Worm (Caenorhabditis elegans) whole organism, L1 larva: Measurements from ENCODE around the gene C18D11.7.
"Not testable (repeated sequence)": the region's sequence is repeated elsewhere in the genome, so short reads cannot be mapped to it uniquely, and the experiment has no call there.

Experiments used
- Y116A8C.19 ChIP-seq: sonication (generic microtip); optimal IDR thresholded peaks from 2 replicates; lab custom pipeline; 2016; ENCODE audit warnings: missing compliant biosample characterization, missing genetic modification characterization, borderline replicate concordance
- aly-2 ChIP-seq: fragments of 150-350 bp; optimal IDR thresholded peaks from 2 replicates; lab custom pipeline; 2014; ENCODE audit warnings: missing biosample characterization, missing genetic modification characterization
- ceh-63 ChIP-seq: fragments of 200-800 bp; sonication (Bioruptor generic); optimal IDR thresholded peaks from 2 replicates; lab custom pipeline; 2018; ENCODE audit warnings: mild to moderate bottlenecking, missing genetic modification characterization, missing compliant biosample characterization
- ceh-90 ChIP-seq: sonication (generic microtip); optimal IDR thresholded peaks from 2 replicates; lab custom pipeline; 2016; ENCODE audit warnings: missing genetic modification characterization, missing compliant biosample characterization
- dsc-1 ChIP-seq: sonication (generic microtip); optimal IDR thresholded peaks from 2 replicates; lab custom pipeline; 2016; ENCODE audit warnings: mild to moderate bottlenecking, missing genetic modification characterization, missing compliant biosample characterization
- efl-1 ChIP-seq, 4 experiments: fragments of 150-350 bp; optimal IDR thresholded peaks in 3 of 4; peaks in 1 of 4; 1 replicate in 1 of 4; 2 replicates in 3 of 4; lab custom pipeline; 2014; ENCODE audit warnings: missing biosample characterization in 2 of 4, missing genetic modification characterization in 2 of 4, missing genetic modification reagents in 2 of 4
- efl-3 ChIP-seq: fragments of 200-800 bp; sonication (Bioruptor generic); optimal IDR thresholded peaks from 2 replicates; lab custom pipeline; 2018; ENCODE audit warnings: mild to moderate bottlenecking, missing genetic modification characterization, missing compliant biosample characterization
- fkh-8 ChIP-seq: sonication (generic microtip); optimal IDR thresholded peaks from 2 replicates; lab custom pipeline; 2016; ENCODE audit warnings: mild to moderate bottlenecking, missing genetic modification characterization, missing compliant biosample characterization
- hlh-4 ChIP-seq: sonication (generic microtip); optimal IDR thresholded peaks from 2 replicates; lab custom pipeline; 2016; ENCODE audit warnings: mild to moderate bottlenecking, missing genetic modification characterization, missing compliant biosample characterization
- hpl-2 ChIP-seq: fragments of 150-350 bp; optimal IDR thresholded peaks from 2 replicates; lab custom pipeline; 2014; ENCODE audit warnings: missing biosample characterization, missing genetic modification reagents, missing genetic modification characterization
- isw-1 ChIP-seq: fragments of 200-800 bp; sonication (Bioruptor generic); IDR thresholded peaks from 2 replicates; pipeline ENCODE4 v1.3.6; 2022; ENCODE audit warnings: missing genetic modification characterization, missing compliant biosample characterization
- lin-15B ChIP-seq: fragments of 150-350 bp; sonication (generic microtip); optimal IDR thresholded peaks from 3 replicates; lab custom pipeline; 2014; ENCODE audit warnings: missing biosample characterization, missing genetic modification characterization
- lin-35 ChIP-seq, 2 experiments: fragments of 150-350 bp; optimal IDR thresholded peaks; 2 replicates each; lab custom pipeline; 2014; ENCODE audit warnings: missing biosample characterization in 2 of 2, missing genetic modification characterization in 2 of 2, missing genetic modification reagents in 2 of 2
- lsy-2 ChIP-seq, 2 experiments: fragments of 150-350 bp; optimal IDR thresholded peaks; 2 replicates each; lab custom pipeline; 2014; ENCODE audit warnings: missing biosample characterization in 2 of 2, missing genetic modification characterization in 2 of 2
- mdl-1 ChIP-seq, 2 experiments: fragments of 150-350 bp; optimal IDR thresholded peaks; 2 replicates each; lab custom pipeline; 2014 to 2017; ENCODE audit warnings: missing biosample characterization in 2 of 2, missing genetic modification characterization in 2 of 2, inconsistent platforms in 1 of 2
- mep-1 ChIP-seq: fragments of 150-350 bp; optimal IDR thresholded peaks from 2 replicates; lab custom pipeline; 2014; ENCODE audit warnings: missing biosample characterization, missing genetic modification characterization
- nhr-12 ChIP-seq: sonication (generic microtip); optimal IDR thresholded peaks from 2 replicates; lab custom pipeline; 2017; ENCODE audit warnings: missing biosample characterization, missing genetic modification characterization
- nhr-237 ChIP-seq: fragments of 150-350 bp; optimal IDR thresholded peaks from 2 replicates; lab custom pipeline; 2014; ENCODE audit warnings: missing biosample characterization, missing genetic modification characterization
- nhr-84 ChIP-seq: sonication (generic microtip); optimal IDR thresholded peaks from 2 replicates; lab custom pipeline; 2017; ENCODE audit warnings: missing biosample characterization, missing genetic modification characterization
- pag-3 ChIP-seq: sonication (generic microtip); optimal IDR thresholded peaks from 2 replicates; lab custom pipeline; 2017; ENCODE audit warnings: missing genetic modification characterization, mild to moderate bottlenecking, missing compliant biosample characterization, antibody characterized with exemption, borderline replicate concordance; ENCODE audit not compliant: insufficient read depth
- rnt-1 ChIP-seq: sonication (generic microtip); optimal IDR thresholded peaks from 2 replicates; lab custom pipeline; 2016; ENCODE audit warnings: mild to moderate bottlenecking, missing genetic modification characterization, moderate library complexity, missing compliant biosample characterization
- snu-23 ChIP-seq: sonication (generic microtip); optimal IDR thresholded peaks from 2 replicates; lab custom pipeline; 2016; ENCODE audit warnings: missing genetic modification characterization, missing compliant biosample characterization
- sup-37 ChIP-seq: fragments of 200-800 bp; sonication (Bioruptor generic); optimal IDR thresholded peaks from 2 replicates; lab custom pipeline; 2018; ENCODE audit warnings: mild to moderate bottlenecking, missing genetic modification characterization, missing compliant biosample characterization
- tbx-2 ChIP-seq: sonication (generic microtip); optimal IDR thresholded peaks from 2 replicates; lab custom pipeline; 2016; ENCODE audit warnings: missing genetic modification characterization, missing compliant biosample characterization
- tlp-1 ChIP-seq: fragments of 150-350 bp; optimal IDR thresholded peaks from 2 replicates; lab custom pipeline; 2014; ENCODE audit warnings: missing biosample characterization, missing genetic modification characterization
- unc-130 ChIP-seq: fragments of 150-350 bp; optimal IDR thresholded peaks from 2 replicates; lab custom pipeline; 2017; ENCODE audit warnings: missing biosample characterization, missing genetic modification characterization, inconsistent platforms
- unc-98 ChIP-seq: fragments of 200-800 bp; sonication (Bioruptor generic); IDR thresholded peaks from 2 replicates; pipeline ENCODE4 v1.3.6; 2022; ENCODE audit warnings: missing genetic modification characterization, missing compliant biosample characterization
- zip-4 ChIP-seq: fragments of 200-800 bp; sonication (Bioruptor generic); optimal IDR thresholded peaks from 2 replicates; lab custom pipeline; 2018; ENCODE audit warnings: mild to moderate bottlenecking, missing genetic modification characterization, moderate library complexity, missing compliant biosample characterization

The C18D11.7 gene

ce11 chrIII:11774508-11775000, 32.0 kb downstream of the C18D11.7 start, which contains the start of gene immp-1 (continued):
- TF ChIP-seq snu-23 (GFP tag; lab: Kevin White, UChicago) = peak; percentile 66
- peak; percentile 79 for TF ChIP-seq mep-1 (tag; lab: Kevin White, UChicago)
- peak; percentile 63 to 67 for TF ChIP-seq lsy-2 (tag; optimal IDR thresholded peaks at IDR 0.05; lab: Kevin White, UChicago)
- no peak for TF ChIP-seq hlh-4 (tag; lab: Kevin White, UChicago)
- peak; percentile 61 to 69 for TF ChIP-seq lin-35 (GFP tag; optimal IDR thresholded peaks at IDR 0.05; lab: Kevin White, UChicago)
- TF ChIP-seq ceh-63 (GFP tag; lab: Kevin White, UChicago) = no peak
- no peak for TF ChIP-seq nhr-84 (tag; lab: Kevin White, UChicago)
- TF ChIP-seq dsc-1 (tag; lab: Kevin White, UChicago) = no peak
- peak; percentile 58 for TF ChIP-seq unc-130
- no peak for TF ChIP-seq zip-4 (GFP tag; lab: Kevin White, UChicago)
- TF ChIP-seq lin-15B (tag; lab: Kevin White, UChicago) = no peak
- TF ChIP-seq nhr-237 = no peak
- no peak for TF ChIP-seq aly-2 (tag; lab: Kevin White, UChicago)
- no peak for TF ChIP-seq hpl-2 (GFP tag; lab: Kevin White, UChicago)
- TF ChIP-seq mdl-1 (tag; optimal IDR thresholded peaks at IDR 0.05; lab: Kevin White, UChicago) = peak in 1 of 2 experiments; percentile 34
- TF ChIP-seq tbx-2 (tag; lab: Kevin White, UChicago) = peak; percentile 19
- TF ChIP-seq isw-1 (GFP tag; lab: Robert Waterston, UW) = peak; percentile 22; the same call in 1 of the 2 replicates
- TF ChIP-seq nhr-12 = no peak
- TF ChIP-seq ceh-90 = no peak

- not testable (repeated sequence) for TF ChIP-seq efl-1 (optimal IDR thresholded peaks at IDR 0.05; lab: Kevin White, UChicago)
- TF ChIP-seq efl-1 (GFP tag; optimal IDR thresholded peaks at IDR 0.05 in 1 of 2; lab: Kevin White, UChicago) = peak in 1 of 2 experiments; percentile 71
Observed at ce11 chrIII:11773581-11773980, 33.0 kb downstream of the C18D11.7 start, which contains the start of gene gbf-1. TSS of gene gbf-1 (minus strand) at chrIII:11773681.

- no peak for TF ChIP-seq Y116A8C.19 (tag; lab: Kevin White, UChicago)
- no peak for TF ChIP-seq tlp-1 (tag; lab: Kevin White, UChicago)
- TF ChIP-seq nhr-84 (tag; lab: Kevin White, UChicago) = no peak
- no peak for TF ChIP-seq rnt-1 (tag; lab: Kevin White, UChicago)
Observed at ce11 chrIII:11760634-11761033, 46.0 kb downstream of the C18D11.7 start.

- TF ChIP-seq unc-98 (GFP tag; lab: Robert Waterston, UW) = no peak
- TF ChIP-seq efl-3 (GFP tag; lab: Kevin White, UChicago) = no peak
- no peak for TF ChIP-seq fkh-8
- no peak for TF ChIP-seq sup-37
- TF ChIP-seq pag-3 (tag; lab: Kevin White, UChicago) = no peak
- no peak for TF ChIP-seq hlh-4 (tag; lab: Kevin White, UChicago)
- no peak for TF ChIP-seq lin-35 (GFP tag; optimal IDR thresholded peaks at IDR 0.05; lab: Kevin White, UChicago)
Observed at ce11 chrIII:11757892-11758291, 48.7 kb downstream of the C18D11.7 start.
